Fruit fly (Drosophila melanogaster): ENCODE data around the gene CG2656.

CG2656 gene

DNA sequence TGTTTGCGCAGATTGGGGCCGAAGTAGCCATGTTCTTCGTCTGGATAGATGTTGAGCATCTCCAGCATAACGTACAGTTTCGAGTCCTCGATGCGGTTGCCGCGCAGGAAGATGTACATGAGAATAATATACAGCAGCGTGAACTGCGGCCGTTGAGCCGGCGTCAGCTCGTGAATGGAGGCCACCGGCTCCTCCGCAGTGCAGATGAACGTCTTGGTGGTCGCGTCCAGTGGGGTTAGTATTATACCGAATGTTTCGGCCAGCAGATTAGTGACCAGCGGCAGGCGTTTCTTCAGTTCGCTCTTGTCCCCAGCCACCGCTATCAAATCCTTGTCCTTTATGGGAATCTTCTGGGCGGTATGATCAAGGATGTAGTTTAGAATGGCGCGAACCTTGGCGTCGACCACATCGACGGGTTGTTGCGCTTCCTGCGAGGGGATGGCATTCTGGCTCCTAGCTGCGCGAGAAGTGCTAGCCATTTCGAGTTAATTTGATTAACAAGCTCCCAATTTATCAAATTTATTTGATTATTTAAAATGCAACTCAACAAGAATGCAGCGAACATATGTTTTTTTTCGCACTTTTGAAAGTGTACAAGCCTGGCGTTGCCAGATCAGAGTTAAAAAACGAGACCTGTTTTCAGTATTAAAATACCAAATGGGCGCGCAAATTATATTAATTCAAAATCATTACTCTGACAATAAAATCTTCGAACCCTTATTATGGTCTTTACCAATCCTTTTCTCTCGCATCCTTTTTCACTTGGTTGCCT lies 10.2 kb downstream of the CG2656 start, which contains the start of gene MAGE:
Gene MAGE, minus strand, starts transcription at position 595 of the 772 bp plus-strand sequence.
- TF ChIP-seq Hr83 (GFP tag; optimal IDR thresholded peaks at IDR 0.05; ENCODE audit: poor library complexity, severe bottlenecking) (no peak), Vsx2 (GFP tag; optimal IDR thresholded peaks at IDR 0.05; ENCODE audit: partially characterized antibody) (peak; percentile 22)

DNA sequence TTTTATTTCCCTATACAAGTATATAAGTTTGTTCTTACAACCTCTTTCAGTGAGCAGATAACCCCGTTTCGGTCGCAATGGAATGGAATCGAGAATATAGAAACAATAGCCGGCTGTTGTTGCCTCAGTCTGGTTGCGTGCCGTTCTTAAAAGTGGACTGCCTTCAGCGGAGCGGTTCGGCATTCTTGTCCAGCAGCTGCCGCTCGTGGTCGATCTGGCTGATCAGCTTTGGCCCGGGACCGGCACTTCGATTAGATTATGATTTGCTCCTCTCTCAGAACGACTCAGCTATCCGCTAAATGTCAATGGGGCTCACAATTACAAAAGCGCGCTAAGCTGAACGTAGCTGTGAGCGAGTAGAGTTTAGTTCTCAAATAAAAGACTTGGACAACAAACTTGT lies 12.6 kb downstream of the CG2656 start:
- TF ChIP-seq brk (GFP tag; optimal IDR thresholded peaks at IDR 0.05) (no peak), woc (GFP tag; optimal IDR thresholded peaks at IDR 0.05) (no peak), tai (GFP tag; optimal IDR thresholded peaks at IDR 0.05) (no peak), lola (GFP tag; optimal IDR thresholded peaks at IDR 0.05) (no peak), usp (GFP tag; optimal IDR thresholded peaks at IDR 0.05) (no peak), HLH106 (tag; optimal IDR thresholded peaks at IDR 0.05) (no peak), Dif (GFP tag; optimal IDR thresholded peaks at IDR 0.05; ENCODE audit: partially characterized antibody) (no peak), Dfd (GFP tag; optimal IDR thresholded peaks at IDR 0.05) (no peak)

DNA sequence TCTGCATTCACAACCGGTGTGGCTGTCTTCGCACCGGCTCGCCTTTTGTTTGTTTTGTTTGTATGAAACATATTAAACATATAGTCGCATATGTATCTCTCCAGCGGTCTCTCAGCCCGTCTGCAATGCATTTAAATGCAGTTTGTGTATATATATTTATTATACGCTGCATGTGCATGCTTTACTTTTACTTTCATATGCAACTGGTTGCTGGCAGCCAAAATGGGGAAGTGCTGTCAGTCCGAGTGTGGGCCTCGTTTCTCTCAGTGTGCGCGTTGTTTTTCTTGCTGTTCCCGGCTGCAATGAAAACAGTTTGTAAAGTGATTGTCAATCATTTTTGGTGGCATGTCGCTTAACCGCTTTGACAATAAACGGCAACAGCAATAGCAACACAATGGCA lies 15.1 kb downstream of the CG2656 start:
- TF ChIP-seq Sp1 (GFP tag; optimal IDR thresholded peaks at IDR 0.05) (no peak), tai (GFP tag; optimal IDR thresholded peaks at IDR 0.05) (no peak), pan (optimal IDR thresholded peaks at IDR 0.05) (no peak), Jra (GFP tag; optimal IDR thresholded peaks at IDR 0.05) (no peak), foxo (GFP tag; optimal IDR thresholded peaks at IDR 0.05) (no peak), Abd-B (GFP tag; optimal IDR thresholded peaks at IDR 0.05) (no peak), fru (GFP tag; optimal IDR thresholded peaks at IDR 0.05) (no peak), rgr (GFP tag; optimal IDR thresholded peaks at IDR 0.05) (no peak), Rel (GFP tag; optimal IDR thresholded peaks at IDR 0.05) (no peak), Rel (tag; optimal IDR thresholded peaks at IDR 0.05) (no peak), lola (GFP tag; optimal IDR thresholded peaks at IDR 0.05) (no peak), dmrt93B (GFP tag; optimal IDR thresholded peaks at IDR 0.05) (no peak), CG32264 (GFP tag; optimal IDR thresholded peaks at IDR 0.05) (no peak), Dif (GFP tag; optimal IDR thresholded peaks at IDR 0.05; ENCODE audit: partially characterized antibody) (no peak), woc (GFP tag; optimal IDR thresholded peaks at IDR 0.05) (no peak)

DNA sequence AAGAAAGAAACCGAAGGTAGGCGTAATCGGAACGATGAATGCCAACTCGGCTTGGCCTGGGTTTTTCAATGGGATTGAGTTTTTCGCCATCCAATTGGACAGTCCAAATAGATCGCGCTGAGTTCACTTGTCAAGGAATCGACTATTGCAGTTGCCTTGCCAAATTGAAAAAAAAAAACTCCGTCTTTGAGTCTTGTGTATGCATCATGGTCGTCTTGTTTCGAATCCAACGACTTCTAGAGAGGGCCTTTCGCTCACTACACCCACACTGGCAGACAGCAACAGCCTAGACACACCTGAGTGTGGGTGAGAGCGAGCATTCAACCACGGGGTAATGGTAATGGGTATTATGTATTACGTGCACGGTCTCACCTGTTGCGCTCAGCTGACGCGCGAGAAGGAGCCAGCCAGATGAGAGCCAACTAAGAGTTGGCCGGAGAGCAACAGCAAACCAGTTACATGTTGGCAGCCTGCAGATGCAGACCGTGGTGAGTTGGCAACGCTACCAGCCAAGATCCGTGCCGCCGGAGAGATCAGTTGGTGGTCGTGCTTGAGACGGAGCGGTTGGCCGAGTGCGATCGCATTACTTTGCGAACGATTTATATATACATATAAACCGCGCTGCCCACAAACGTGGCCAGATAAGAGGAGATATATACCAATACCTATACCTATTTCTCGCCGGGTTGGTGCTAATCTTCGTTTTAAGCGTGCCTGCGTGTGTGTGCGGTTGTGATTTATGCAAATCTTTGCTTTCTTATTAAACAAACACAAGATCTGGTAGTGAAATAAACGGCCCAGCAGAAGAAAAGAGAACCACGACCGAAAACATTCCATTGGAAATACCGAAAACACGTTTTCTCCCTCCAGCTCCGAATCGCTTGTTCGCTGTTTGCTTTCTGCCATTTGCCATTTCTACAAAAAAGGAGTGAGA lies 18.1 kb downstream of the CG2656 start, which contains the start of gene sas:
Gene sas, plus strand, starts transcription at position 453 of the 934 bp plus-strand sequence.
- TF ChIP-seq jim (GFP tag; optimal IDR thresholded peaks at IDR 0.05) (no peak), CG32264 (GFP tag; optimal IDR thresholded peaks at IDR 0.05) (no peak), Mio (GFP tag; optimal IDR thresholded peaks at IDR 0.05) (no peak), Rel (GFP tag; optimal IDR thresholded peaks at IDR 0.05) (no peak), Rel (tag; optimal IDR thresholded peaks at IDR 0.05) (peak; percentile 13), br (GFP tag; optimal IDR thresholded peaks at IDR 0.05) (peak; percentile 9), ey (GFP tag; optimal IDR thresholded peaks at IDR 0.05) (no peak), Hnf4 (GFP tag; optimal IDR thresholded peaks at IDR 0.05) (no peak), h (GFP tag; optimal IDR thresholded peaks at IDR 0.05) (peak; percentile 2), usp (GFP tag; optimal IDR thresholded peaks at IDR 0.05) (no peak), pan (optimal IDR thresholded peaks at IDR 0.05) (no peak), Vsx2 (GFP tag; optimal IDR thresholded peaks at IDR 0.05; ENCODE audit: partially characterized antibody) (peak; percentile 69), Abd-B (GFP tag; optimal IDR thresholded peaks at IDR 0.05) (no peak), CG9705 (GFP tag; optimal IDR thresholded peaks at IDR 0.05) (no peak), lola (GFP tag; optimal IDR thresholded peaks at IDR 0.05) (no peak), sage (GFP tag; optimal IDR thresholded peaks at IDR 0.05) (no peak), woc (GFP tag; optimal IDR thresholded peaks at IDR 0.05) (no peak), CrebA (GFP tag; optimal IDR thresholded peaks at IDR 0.05; ENCODE audit: borderline replicate concordance) (peak; percentile 62), Sp1 (GFP tag; optimal IDR thresholded peaks at IDR 0.05) (peak; percentile 22), Myc (optimal IDR thresholded peaks at IDR 0.05) (no peak), sv (GFP tag; optimal IDR thresholded peaks at IDR 0.05) (no peak), tai (GFP tag; optimal IDR thresholded peaks at IDR 0.05) (no peak), Dfd (GFP tag; optimal IDR thresholded peaks at IDR 0.05) (no peak), GATAd (GFP tag; optimal IDR thresholded peaks at IDR 0.05) (no peak), dmrt93B (GFP tag; optimal IDR thresholded peaks at IDR 0.05) (no peak), foxo (GFP tag; optimal IDR thresholded peaks at IDR 0.05) (no peak), brk (GFP tag; optimal IDR thresholded peaks at IDR 0.05) (no peak), fru (GFP tag; optimal IDR thresholded peaks at IDR 0.05) (peak; percentile 18), Jra (GFP tag; optimal IDR thresholded peaks at IDR 0.05) (no peak), Dif (GFP tag; optimal IDR thresholded peaks at IDR 0.05; ENCODE audit: partially characterized antibody) (peak; percentile 32), rgr (GFP tag; optimal IDR thresholded peaks at IDR 0.05) (no peak), OdsH (GFP tag; optimal IDR thresholded peaks at IDR 0.05) (no peak), Hr78 (GFP tag; optimal IDR thresholded peaks at IDR 0.05) (no peak), HLH106 (tag; optimal IDR thresholded peaks at IDR 0.05) (no peak), Hr83 (GFP tag; optimal IDR thresholded peaks at IDR 0.05; ENCODE audit: poor library complexity, severe bottlenecking) (no peak), dl (GFP tag; optimal IDR thresholded peaks at IDR 0.05; ENCODE audit: insufficient read depth in 1 of 2, partially characterized antibody in 2 of 2) (peak in 1 of 2 experiments; percentile 58), psq (GFP tag; optimal IDR thresholded peaks at IDR 0.05) (no peak)

Measured in whole organism, wandering third instar larva.